Fruit fly (Drosophila melanogaster) whole organism, embryonic: Measurements from ENCODE around the gene CG7512.

ENCODE experiments used
- Abd-B ChIP-seq: fragments of 200-800 bp; sonication (Bioruptor generic); optimal IDR thresholded peaks from 2 replicates; lab custom pipeline; 2018; ENCODE audit warnings: missing biosample characterization, mild to moderate bottlenecking, missing genetic modification characterization, moderate library complexity
- B-H2 ChIP-seq: fragments of 200-800 bp; sonication (Bioruptor generic); optimal IDR thresholded peaks from 2 replicates; lab custom pipeline; 2018; ENCODE audit warnings: missing biosample characterization, mild to moderate bottlenecking, missing genetic modification characterization
- BtbVII ChIP-seq: fragments of 200-800 bp; sonication (Bioruptor generic); optimal IDR thresholded peaks from 3 replicates; lab custom pipeline; 2017; ENCODE audit warnings: missing biosample characterization, mild to moderate bottlenecking, missing genetic modification characterization
- CG10543 ChIP-seq: fragments of 200-800 bp; sonication (Bioruptor generic); optimal IDR thresholded peaks from 3 replicates; lab custom pipeline; 2017; ENCODE audit warnings: missing biosample characterization, mild to moderate bottlenecking, missing genetic modification characterization, moderate library complexity
- CG11504 ChIP-seq: fragments of 200-800 bp; sonication (Bioruptor generic); optimal IDR thresholded peaks from 3 replicates; lab custom pipeline; 2019; ENCODE audit warnings: missing biosample characterization, mild to moderate bottlenecking, missing genetic modification characterization, moderate library complexity
- CG12104 ChIP-seq: fragments of 200-800 bp; sonication (Bioruptor generic); optimal IDR thresholded peaks from 3 replicates; lab custom pipeline; 2016; ENCODE audit warnings: missing biosample characterization, missing genetic modification characterization
- CG14667 ChIP-seq: fragments of 200-800 bp; sonication (Bioruptor generic); IDR thresholded peaks from 2 replicates; pipeline ENCODE4 v1.3.6; 2022; ENCODE audit warnings: missing biosample characterization, missing genetic modification characterization
- CG15514 ChIP-seq: fragments of 200-800 bp; sonication (Bioruptor generic); optimal IDR thresholded peaks from 3 replicates; lab custom pipeline; 2017; ENCODE audit warnings: missing biosample characterization, missing genetic modification characterization, mild to moderate bottlenecking, moderate library complexity, missing genetic modification reagents
- CG15601 ChIP-seq: fragments of 200-800 bp; sonication (Bioruptor generic); optimal IDR thresholded peaks from 3 replicates; lab custom pipeline; 2019; ENCODE audit warnings: missing biosample characterization, mild to moderate bottlenecking, missing genetic modification characterization, moderate library complexity
- CG1603 ChIP-seq: fragments of 200-800 bp; sonication (Bioruptor generic); optimal IDR thresholded peaks from 2 replicates; lab custom pipeline; 2019; ENCODE audit warnings: missing biosample characterization, mild to moderate bottlenecking, missing genetic modification characterization, moderate library complexity
- CG16779 ChIP-seq: fragments of 200-800 bp; sonication (Bioruptor generic); IDR thresholded peaks from 2 replicates; pipeline ENCODE4 v1.3.6; 2022; ENCODE audit warnings: missing biosample characterization, missing genetic modification characterization
- CG18262 ChIP-seq: fragments of 200-800 bp; optimal IDR thresholded peaks from 3 replicates; lab custom pipeline; 2019; ENCODE audit warnings: missing biosample characterization, mild to moderate bottlenecking, missing genetic modification characterization, moderate library complexity
- CG18476 ChIP-seq: fragments of 200-800 bp; sonication (Bioruptor generic); optimal IDR thresholded peaks from 2 replicates; lab custom pipeline; 2016; ENCODE audit warnings: missing biosample characterization, mild to moderate bottlenecking, missing genetic modification characterization
- CG31224 ChIP-seq: fragments of 200-800 bp; sonication (Bioruptor generic); IDR thresholded peaks from 2 replicates; pipeline ENCODE4 v1.3.6; 2022; ENCODE audit warnings: missing biosample characterization, missing genetic modification characterization
- CG32767 ChIP-seq: fragments of 200-800 bp; sonication (Bioruptor generic); IDR thresholded peaks from 2 replicates; pipeline ENCODE4 v1.3.6; 2022; ENCODE audit warnings: missing biosample characterization, missing genetic modification characterization
- CG3995 ChIP-seq: fragments of 200-800 bp; sonication (Bioruptor generic); optimal IDR thresholded peaks from 3 replicates; lab custom pipeline; 2016; ENCODE audit warnings: missing biosample characterization, missing genetic modification characterization
- CG6791 ChIP-seq: fragments of 200-800 bp; sonication (Bioruptor generic); IDR thresholded peaks from 3 replicates; pipeline ENCODE4 v1.3.6; 2022; ENCODE audit warnings: missing biosample characterization, missing genetic modification characterization; ENCODE audit not compliant: partially characterized antibody
- Camta ChIP-seq: fragments of 200-800 bp; sonication (Bioruptor generic); optimal IDR thresholded peaks from 2 replicates; lab custom pipeline; 2016; ENCODE audit warnings: missing biosample characterization, missing genetic modification characterization
- CkIIα-i1 ChIP-seq: fragments of 200-800 bp; sonication (Bioruptor generic); IDR thresholded peaks from 2 replicates; pipeline ENCODE4 v1.3.6; 2022; ENCODE audit warnings: missing biosample characterization, missing genetic modification characterization
- Dad ChIP-seq: fragments of 200-800 bp; sonication (Bioruptor generic); optimal IDR thresholded peaks from 3 replicates; lab custom pipeline; 2016; ENCODE audit warnings: missing biosample characterization, missing genetic modification characterization
- Dip3 ChIP-seq: fragments of 200-800 bp; sonication (Bioruptor generic); optimal IDR thresholded peaks from 3 replicates; lab custom pipeline; 2016; ENCODE audit warnings: missing biosample characterization, missing genetic modification characterization
- Dp ChIP-seq: fragments of 200-800 bp; sonication (Bioruptor generic); optimal IDR thresholded peaks from 2 replicates; lab custom pipeline; 2018; ENCODE audit warnings: missing biosample characterization, mild to moderate bottlenecking, missing genetic modification characterization, moderate library complexity
- Drgx ChIP-seq: fragments of 200-800 bp; sonication (Bioruptor generic); IDR thresholded peaks from 2 replicates; pipeline ENCODE4 v1.3.6; 2022; ENCODE audit warnings: missing biosample characterization, missing genetic modification characterization
- GATAe ChIP-seq: fragments of 200-800 bp; sonication (Bioruptor generic); conservative IDR thresholded peaks from 2 replicates; pipeline ENCODE4 v1.3.6; 2022; ENCODE audit warnings: missing biosample characterization, missing genetic modification characterization
- H2.0 ChIP-seq: fragments of 200-800 bp; sonication (Bioruptor generic); IDR thresholded peaks from 2 replicates; pipeline ENCODE4 v1.3.6; 2022; ENCODE audit warnings: missing biosample characterization, missing genetic modification characterization
- Mad ChIP-seq: fragments of 200-800 bp; sonication (Bioruptor generic); optimal IDR thresholded peaks from 2 replicates; lab custom pipeline; 2016; ENCODE audit warnings: missing biosample characterization, missing genetic modification characterization
- NC2β ChIP-seq: fragments of 200-800 bp; sonication (Bioruptor generic); optimal IDR thresholded peaks from 2 replicates; lab custom pipeline; 2016; ENCODE audit warnings: missing biosample characterization, missing genetic modification characterization
- Nf-YB ChIP-seq: fragments of 200-800 bp; sonication (Bioruptor generic); optimal IDR thresholded peaks from 3 replicates; lab custom pipeline; 2019; ENCODE audit warnings: missing biosample characterization, mild to moderate bottlenecking, missing genetic modification characterization, moderate library complexity
- Nf-YC ChIP-seq: fragments of 200-800 bp; optimal IDR thresholded peaks from 3 replicates; lab custom pipeline; 2019; ENCODE audit warnings: missing biosample characterization, mild to moderate bottlenecking, missing genetic modification characterization, moderate library complexity
- NfI ChIP-seq: fragments of 200-800 bp; sonication (Bioruptor generic); optimal IDR thresholded peaks from 3 replicates; lab custom pipeline; 2018; ENCODE audit warnings: missing biosample characterization, mild to moderate bottlenecking, missing genetic modification characterization, moderate library complexity
- Oli ChIP-seq: fragments of 200-800 bp; sonication (Bioruptor generic); optimal IDR thresholded peaks from 2 replicates; lab custom pipeline; 2018; ENCODE audit warnings: missing biosample characterization, mild to moderate bottlenecking, missing genetic modification characterization, moderate library complexity
- aop ChIP-seq: fragments of 200-800 bp; sonication (Bioruptor generic); IDR thresholded peaks from 2 replicates; pipeline ENCODE4 v1.3.6; 2022; ENCODE audit warnings: missing biosample characterization, missing genetic modification characterization
- ash1 ChIP-seq: fragments of 200-800 bp; sonication (Bioruptor generic); optimal IDR thresholded peaks from 2 replicates; lab custom pipeline; 2018; ENCODE audit warnings: missing biosample characterization, mild to moderate bottlenecking, missing genetic modification characterization
- cas ChIP-seq: fragments of 200-800 bp; sonication (Bioruptor generic); IDR thresholded peaks from 2 replicates; pipeline ENCODE4 v1.3.6; 2022; ENCODE audit warnings: missing biosample characterization, missing genetic modification characterization
- ci ChIP-seq: fragments of 200-800 bp; sonication (Bioruptor generic); IDR thresholded peaks from 3 replicates; pipeline ENCODE4 v1.3.6; 2022; ENCODE audit warnings: missing biosample characterization, missing genetic modification characterization
- cwo ChIP-seq: fragments of 200-800 bp; sonication (Bioruptor generic); optimal IDR thresholded peaks from 3 replicates; lab custom pipeline; 2017; ENCODE audit warnings: missing biosample characterization, missing genetic modification characterization, mild to moderate bottlenecking, moderate library complexity, missing genetic modification reagents
- danr ChIP-seq: fragments of 200-800 bp; sonication (Bioruptor generic); IDR thresholded peaks from 2 replicates; pipeline ENCODE4 v1.3.6; 2022; ENCODE audit warnings: missing biosample characterization, missing genetic modification characterization
- disco-r ChIP-seq: fragments of 200-800 bp; sonication (Bioruptor generic); optimal IDR thresholded peaks from 2 replicates; lab custom pipeline; 2016; ENCODE audit warnings: missing biosample characterization, missing genetic modification characterization
- dmrt11E ChIP-seq: fragments of 200-800 bp; sonication (Bioruptor generic); optimal IDR thresholded peaks from 3 replicates; lab custom pipeline; 2018; ENCODE audit warnings: missing biosample characterization, mild to moderate bottlenecking, missing genetic modification characterization, moderate library complexity
- ems ChIP-seq: fragments of 200-800 bp; sonication (Bioruptor generic); optimal IDR thresholded peaks from 3 replicates; lab custom pipeline; 2016; ENCODE audit warnings: missing biosample characterization, missing genetic modification characterization
- fd96Cb ChIP-seq: fragments of 200-800 bp; sonication (Bioruptor generic); optimal IDR thresholded peaks from 2 replicates; lab custom pipeline; 2018; ENCODE audit warnings: missing biosample characterization, mild to moderate bottlenecking, missing genetic modification characterization, moderate library complexity
- knrl ChIP-seq: fragments of 200-800 bp; sonication (Bioruptor generic); IDR thresholded peaks from 3 replicates; pipeline ENCODE4 v1.3.6; 2022; ENCODE audit warnings: missing biosample characterization, missing genetic modification characterization; ENCODE audit not compliant: partially characterized antibody
- nom ChIP-seq: fragments of 200-800 bp; sonication (Bioruptor generic); optimal IDR thresholded peaks from 2 replicates; lab custom pipeline; 2017; ENCODE audit warnings: missing biosample characterization, missing genetic modification characterization, mild to moderate bottlenecking, moderate library complexity, missing genetic modification reagents
- oc ChIP-seq: fragments of 200-800 bp; sonication (Bioruptor generic); optimal IDR thresholded peaks from 2 replicates; lab custom pipeline; 2018; ENCODE audit warnings: missing biosample characterization, mild to moderate bottlenecking, missing genetic modification characterization, moderate library complexity
- p53 ChIP-seq: fragments of 200-800 bp; sonication (Bioruptor generic); optimal IDR thresholded peaks from 2 replicates; lab custom pipeline; 2016; ENCODE audit warnings: missing biosample characterization, missing genetic modification characterization
- rib ChIP-seq: fragments of 200-800 bp; sonication (Bioruptor generic); IDR thresholded peaks from 2 replicates; pipeline ENCODE4 v1.3.6; 2022; ENCODE audit warnings: missing biosample characterization, missing genetic modification characterization
- sim ChIP-seq: fragments of 200-800 bp; sonication (Bioruptor generic); IDR thresholded peaks from 2 replicates; pipeline ENCODE4 v1.3.6; 2022; ENCODE audit warnings: missing biosample characterization, missing genetic modification characterization
- slou ChIP-seq: fragments of 200-800 bp; sonication (Bioruptor generic); optimal IDR thresholded peaks from 3 replicates; lab custom pipeline; 2016; ENCODE audit warnings: missing biosample characterization, missing genetic modification characterization
- stc ChIP-seq: fragments of 200-800 bp; sonication (Bioruptor generic); IDR thresholded peaks from 2 replicates; pipeline ENCODE4 v1.3.6; 2022; ENCODE audit warnings: missing biosample characterization, missing genetic modification characterization
- tap ChIP-seq: fragments of 200-800 bp; optimal IDR thresholded peaks from 3 replicates; lab custom pipeline; 2019; ENCODE audit warnings: missing biosample characterization, mild to moderate bottlenecking, missing genetic modification characterization, moderate library complexity
- unc-4 ChIP-seq: fragments of 200-800 bp; sonication (Bioruptor generic); IDR thresholded peaks from 2 replicates; pipeline ENCODE4 v1.3.6; 2022; ENCODE audit warnings: missing biosample characterization, missing genetic modification characterization; ENCODE audit not compliant: partially characterized antibody
- zf30C ChIP-seq: fragments of 200-800 bp; sonication (Bioruptor generic); optimal IDR thresholded peaks from 3 replicates; lab custom pipeline; 2018; ENCODE audit warnings: missing biosample characterization, mild to moderate bottlenecking, missing genetic modification characterization

The CG7512 gene

DNA sequence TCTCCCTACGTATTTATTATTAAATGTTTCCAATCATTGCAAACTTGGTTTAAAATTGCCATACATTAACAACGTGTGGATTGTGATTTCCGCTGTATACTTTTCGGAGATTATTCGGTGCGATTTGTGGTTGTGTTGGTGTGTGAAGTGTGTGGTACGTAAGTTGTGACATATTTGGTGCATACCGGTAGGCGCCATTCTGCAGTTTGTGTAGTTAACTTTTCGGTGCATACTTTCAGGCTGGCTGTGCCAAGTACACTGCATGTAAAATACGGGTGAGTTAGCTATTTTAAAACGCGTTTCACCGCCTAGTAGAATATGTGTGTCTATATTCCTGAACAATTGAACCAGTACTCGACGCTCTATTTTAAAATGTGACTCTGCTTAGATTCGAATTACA, 9.8 kb downstream of the CG7512 start (continued):
- no peak for TF ChIP-seq CG18476 (GFP tag; lab: Kevin White, UChicago)
- no peak for TF ChIP-seq Nf-YC (tag; lab: Kevin White, UChicago)
- TF ChIP-seq CG3995 (GFP tag; lab: Kevin White, UChicago): no peak
- no peak for TF ChIP-seq CG1603 (tag; lab: Kevin White, UChicago)
- no peak for TF ChIP-seq dmrt11E
- no peak for TF ChIP-seq cas (GFP tag; lab: Robert Waterston, UW)
- TF ChIP-seq CG10543: no peak
- no peak for TF ChIP-seq Dip3 (GFP tag; lab: Kevin White, UChicago)
- TF ChIP-seq Abd-B (GFP tag; lab: Kevin White, UChicago): no peak
- TF ChIP-seq CG32767 (GFP tag; lab: Robert Waterston, UW): no peak
- no peak for TF ChIP-seq oc (tag; lab: Kevin White, UChicago)
- TF ChIP-seq tap (tag; lab: Kevin White, UChicago): no peak
- no peak for TF ChIP-seq sim (GFP tag; lab: Robert Waterston, UW)
- no peak for TF ChIP-seq BtbVII (GFP tag; lab: Kevin White, UChicago)
- TF ChIP-seq zf30C (GFP tag; lab: Kevin White, UChicago): peak; percentile 49
- no peak for TF ChIP-seq ems (GFP tag; lab: Kevin White, UChicago)
- no peak for TF ChIP-seq stc
- no peak for TF ChIP-seq nom (GFP tag; lab: Kevin White, UChicago)
- no peak for TF ChIP-seq rib (GFP tag; lab: Robert Waterston, UW)
- no peak for TF ChIP-seq p53 (GFP tag; lab: Kevin White, UChicago)
- no peak for TF ChIP-seq ash1 (GFP tag; lab: Kevin White, UChicago)
- no peak for TF ChIP-seq CG16779 (GFP tag; lab: Robert Waterston, UW)
- no peak for TF ChIP-seq CG12104
- no peak for TF ChIP-seq slou (GFP tag; lab: Kevin White, UChicago)
- TF ChIP-seq aop (GFP tag; lab: Robert Waterston, UW): no peak
- TF ChIP-seq CG15601 (tag; lab: Kevin White, UChicago): no peak
- TF ChIP-seq H2.0 (GFP tag; lab: Robert Waterston, UW): 0 out of 2 replicates have a peak, but pooled peaks have one; percentile 19
- TF ChIP-seq NC2β (GFP tag; lab: Kevin White, UChicago): no peak
- peak; percentile 98 for TF ChIP-seq CG15514 (GFP tag; lab: Kevin White, UChicago)
- TF ChIP-seq Mad: no peak
- no peak for TF ChIP-seq cwo (GFP tag; lab: Kevin White, UChicago)
- no peak for TF ChIP-seq CG11504
- no peak for TF ChIP-seq danr (GFP tag; lab: Robert Waterston, UW)
- no peak for TF ChIP-seq Drgx (GFP tag; lab: Robert Waterston, UW)
- TF ChIP-seq Dp (GFP tag; lab: Kevin White, UChicago): peak; percentile 19
- TF ChIP-seq CG31224: no peak
- no peak for TF ChIP-seq Dad
- no peak for TF ChIP-seq unc-4 (GFP tag; lab: Robert Waterston, UW)
- TF ChIP-seq CG18262 (tag; lab: Kevin White, UChicago): no peak
- TF ChIP-seq NfI (GFP tag; lab: Kevin White, UChicago): no peak
- no peak for TF ChIP-seq CG14667 (GFP tag; lab: Robert Waterston, UW)
- no peak for TF ChIP-seq B-H2
- no peak for TF ChIP-seq fd96Cb (tag; lab: Kevin White, UChicago)
- no peak for TF ChIP-seq Oli (tag; lab: Kevin White, UChicago)
- TF ChIP-seq CG6791 (GFP tag; lab: Robert Waterston, UW): no peak
- TF ChIP-seq Nf-YB (GFP tag; lab: Kevin White, UChicago): no peak
- no peak for TF ChIP-seq GATAe (GFP tag; lab: Robert Waterston, UW)
- TF ChIP-seq knrl (GFP tag; lab: Robert Waterston, UW): peak; percentile 38; the same call in 1 of the 3 replicates
- no peak for TF ChIP-seq CkIIα-i1 (GFP tag; lab: Robert Waterston, UW)
- no peak for TF ChIP-seq Camta
- no peak for TF ChIP-seq disco-r (GFP tag; lab: Kevin White, UChicago)
- no peak for TF ChIP-seq ci
